Fruit fly (Drosophila melanogaster): ENCODE results near the gene Ada2b.

DNA sequence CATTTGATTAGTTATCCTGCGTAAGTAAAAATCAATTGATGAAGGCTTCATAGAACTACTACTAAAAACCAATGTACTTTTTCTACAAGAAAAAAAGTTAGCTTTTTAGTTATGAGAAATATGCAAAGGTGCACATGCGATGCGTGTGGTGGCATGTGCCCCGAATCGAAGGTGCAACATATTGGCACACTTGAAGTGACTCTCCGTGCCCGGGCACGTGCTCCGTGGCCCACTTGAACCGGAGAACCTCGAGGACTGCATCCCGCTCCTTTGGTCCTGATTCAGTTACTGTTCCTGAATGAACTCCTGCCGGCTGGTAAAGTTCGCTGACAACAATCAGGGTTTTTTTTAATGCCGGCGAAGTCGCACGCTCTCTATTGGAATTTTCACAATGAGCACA, 34.3 kb downstream of the Ada2b start:
- TF ChIP-seq usp (GFP tag; optimal IDR thresholded peaks at IDR 0.05) (no peak), Hr83 (GFP tag; optimal IDR thresholded peaks at IDR 0.05; ENCODE audit: poor library complexity, severe bottlenecking) (no peak), lola (GFP tag; optimal IDR thresholded peaks at IDR 0.05) (no peak), h (GFP tag; optimal IDR thresholded peaks at IDR 0.05) (no peak), psq (GFP tag; optimal IDR thresholded peaks at IDR 0.05) (no peak), N (GFP tag; optimal IDR thresholded peaks at IDR 0.05) (no peak), OdsH (GFP tag; optimal IDR thresholded peaks at IDR 0.05) (no peak), Myc (optimal IDR thresholded peaks at IDR 0.05) (no peak), jim (GFP tag; optimal IDR thresholded peaks at IDR 0.05) (no peak), Dif (GFP tag; optimal IDR thresholded peaks at IDR 0.05; ENCODE audit: partially characterized antibody) (no peak), dmrt93B (GFP tag; optimal IDR thresholded peaks at IDR 0.05) (no peak)
